Worm (Caenorhabditis elegans) whole organism, L4 larva: Measurements from ENCODE around the gene B0001.7.

Experiments
- F10B5.3 ChIP-seq: sonication (generic microtip); optimal IDR thresholded peaks from 2 replicates; lab custom pipeline; 2016; ENCODE audit warnings: mild to moderate bottlenecking, missing genetic modification characterization, missing compliant biosample characterization
- F49E8.2 ChIP-seq: sonication (generic microtip); optimal IDR thresholded peaks from 2 replicates; lab custom pipeline; 2016; ENCODE audit warnings: missing compliant biosample characterization, mild to moderate bottlenecking, missing genetic modification characterization, borderline replicate concordance
- T26A8.4 ChIP-seq: fragments of 200-800 bp; sonication (Bioruptor generic); IDR thresholded peaks from 2 replicates; pipeline ENCODE4 v1.3.6; 2022; ENCODE audit warnings: missing genetic modification characterization, missing compliant biosample characterization
- Y5F2A.4 ChIP-seq: fragments of 200-800 bp; sonication (Bioruptor generic); optimal IDR thresholded peaks from 2 replicates; lab custom pipeline; 2018; ENCODE audit warnings: mild to moderate bottlenecking, missing genetic modification characterization, missing compliant biosample characterization
- aha-1 ChIP-seq: fragments of 150-350 bp; peaks from one replicate; lab custom pipeline; 2014; ENCODE audit warnings: missing biosample characterization, missing genetic modification characterization
- ama-1 ChIP-seq: fragments of 150-350 bp; optimal IDR thresholded peaks from 2 replicates; lab custom pipeline; 2014; ENCODE audit warnings: inconsistent platforms, mixed read lengths
- arid-1 ChIP-seq: fragments of 200-800 bp; sonication (Bioruptor generic); conservative IDR thresholded peaks from 2 replicates; pipeline ENCODE4 v1.3.6; 2022; ENCODE audit warnings: missing genetic modification reagents, missing genetic modification characterization, missing compliant biosample characterization
- ceh-28 ChIP-seq: fragments of 150-350 bp; optimal IDR thresholded peaks from 2 replicates; lab custom pipeline; 2014; ENCODE audit warnings: missing biosample characterization, missing genetic modification reagents, missing genetic modification characterization
- ceh-44 ChIP-seq: fragments of 200-800 bp; sonication (Bioruptor generic); IDR thresholded peaks from 2 replicates; pipeline ENCODE4 v1.3.6; 2022; ENCODE audit warnings: missing genetic modification reagents, missing genetic modification characterization, missing compliant biosample characterization
- ceh-82 ChIP-seq: sonication (generic microtip); optimal IDR thresholded peaks from 2 replicates; lab custom pipeline; 2017; ENCODE audit warnings: missing biosample characterization, missing genetic modification characterization
- cey-2 ChIP-seq: sonication (generic microtip); optimal IDR thresholded peaks from 3 replicates; lab custom pipeline; 2017; ENCODE audit warnings: missing genetic modification characterization, mild to moderate bottlenecking, missing compliant biosample characterization, antibody characterized with exemption, borderline replicate concordance; ENCODE audit not compliant: insufficient read depth
- dmd-8 ChIP-seq: fragments of 200-800 bp; sonication (Bioruptor generic); IDR thresholded peaks from 2 replicates; pipeline ENCODE4 v1.3.6; 2022; ENCODE audit warnings: missing genetic modification characterization, missing compliant biosample characterization
- dmd-9 ChIP-seq: fragments of 200-800 bp; sonication (Bioruptor generic); IDR thresholded peaks from 2 replicates; pipeline ENCODE4 v1.3.6; 2022; ENCODE audit warnings: missing genetic modification reagents, missing genetic modification characterization, missing compliant biosample characterization
- duxl-1 ChIP-seq: sonication (generic microtip); optimal IDR thresholded peaks from 2 replicates; lab custom pipeline; 2016; ENCODE audit warnings: mild to moderate bottlenecking, missing genetic modification characterization, moderate library complexity, missing compliant biosample characterization; ENCODE audit not compliant: poor library complexity
- dve-1 ChIP-seq: sonication (generic microtip); optimal IDR thresholded peaks from 2 replicates; lab custom pipeline; 2017; ENCODE audit warnings: antibody characterized with exemption, mild to moderate bottlenecking, missing genetic modification characterization, missing compliant biosample characterization; ENCODE audit not compliant: insufficient read depth
- egl-27 ChIP-seq: sonication (generic microtip); optimal IDR thresholded peaks from 3 replicates; lab custom pipeline; 2017; ENCODE audit warnings: missing biosample characterization, missing genetic modification reagents, missing genetic modification characterization
- egl-43 ChIP-seq: fragments of 200-800 bp; sonication (Bioruptor generic); IDR thresholded peaks from 2 replicates; pipeline ENCODE4 v1.3.6; 2022; ENCODE audit warnings: missing genetic modification reagents, missing genetic modification characterization, missing compliant biosample characterization
- hif-1 ChIP-seq, 2 experiments: sonication (generic microtip); optimal IDR thresholded peaks; 2 replicates each; lab custom pipeline; 2016 to 2017; ENCODE audit warnings: missing compliant biosample characterization in 2 of 2, missing genetic modification characterization in 2 of 2, missing genetic modification reagents in 2 of 2, missing genotype in 2 of 2, mild to moderate bottlenecking in 1 of 2
- hlh-11 ChIP-seq: fragments of 200-800 bp; sonication (Bioruptor generic); optimal IDR thresholded peaks from 2 replicates; lab custom pipeline; 2018; ENCODE audit warnings: mild to moderate bottlenecking, missing genetic modification characterization, missing compliant biosample characterization
- hlh-30 ChIP-seq: sonication (generic microtip); optimal IDR thresholded peaks from 2 replicates; lab custom pipeline; 2017; ENCODE audit warnings: antibody characterized with exemption, mild to moderate bottlenecking, missing genetic modification characterization, missing compliant biosample characterization; ENCODE audit not compliant: insufficient read depth
- hmg-1.1 ChIP-seq: fragments of 200-800 bp; sonication (Bioruptor generic); IDR thresholded peaks from 2 replicates; pipeline ENCODE4 v1.3.6; 2022; ENCODE audit warnings: missing genetic modification reagents, missing genetic modification characterization, missing compliant biosample characterization
- lim-7 ChIP-seq: fragments of 200-800 bp; sonication (Bioruptor generic); IDR thresholded peaks from 2 replicates; pipeline ENCODE4 v1.3.6; 2022; ENCODE audit warnings: missing genetic modification characterization, missing compliant biosample characterization
- lin-13 ChIP-seq: fragments of 150-350 bp; optimal IDR thresholded peaks from 2 replicates; lab custom pipeline; 2014; ENCODE audit warnings: missing biosample characterization, missing genetic modification reagents, missing genetic modification characterization
- lsy-2 ChIP-seq, 2 experiments: fragments of 150-350 bp in 1 of 2; sonication (generic microtip) in 1 of 2; optimal IDR thresholded peaks; 2 replicates each; lab custom pipeline; 2014 to 2017; ENCODE audit warnings: missing biosample characterization in 2 of 2, missing genetic modification characterization in 2 of 2
- mes-2 ChIP-seq: sonication (generic microtip); optimal IDR thresholded peaks from 2 replicates; lab custom pipeline; 2016; ENCODE audit warnings: missing genotype, mild to moderate bottlenecking, missing genetic modification characterization, missing compliant biosample characterization; ENCODE audit not compliant: poor library complexity, severe bottlenecking
- mxl-2 ChIP-seq: fragments of 200-800 bp; sonication (Bioruptor generic); conservative IDR thresholded peaks from 2 replicates; pipeline ENCODE4 v1.3.6; 2022; ENCODE audit warnings: missing genetic modification reagents, missing genetic modification characterization, missing compliant biosample characterization
- mxl-3 ChIP-seq: fragments of 200-800 bp; sonication (Bioruptor generic); optimal IDR thresholded peaks from 2 replicates; lab custom pipeline; 2018; ENCODE audit warnings: mild to moderate bottlenecking, missing genetic modification characterization, missing compliant biosample characterization
- nhr-10 ChIP-seq: fragments of 150-350 bp; optimal IDR thresholded peaks from 2 replicates; lab custom pipeline; 2014; ENCODE audit warnings: missing biosample characterization, missing genetic modification characterization
- nhr-111 ChIP-seq: fragments of 200-800 bp; sonication (Bioruptor generic); optimal IDR thresholded peaks from 2 replicates; lab custom pipeline; 2018; ENCODE audit warnings: mild to moderate bottlenecking, missing genetic modification characterization, missing compliant biosample characterization
- nhr-25 ChIP-seq: sonication (generic microtip); optimal IDR thresholded peaks from 2 replicates; lab custom pipeline; 2017; ENCODE audit warnings: missing genetic modification characterization, mild to moderate bottlenecking, missing compliant biosample characterization, antibody characterized with exemption, moderate library complexity, borderline replicate concordance; ENCODE audit not compliant: insufficient read depth
- nhr-6 ChIP-seq: fragments of 150-350 bp; optimal IDR thresholded peaks from 2 replicates; lab custom pipeline; 2014; ENCODE audit warnings: missing biosample characterization, missing genetic modification characterization
- nhr-76 ChIP-seq: fragments of 150-350 bp; optimal IDR thresholded peaks from 2 replicates; lab custom pipeline; 2014; ENCODE audit warnings: missing biosample characterization, missing genetic modification characterization
- pqm-1 ChIP-seq: sonication (generic microtip); optimal IDR thresholded peaks from 2 replicates; lab custom pipeline; 2017; ENCODE audit warnings: missing biosample characterization, missing genetic modification characterization
- saeg-2 ChIP-seq: fragments of 200-800 bp; sonication (Bioruptor generic); IDR thresholded peaks from 2 replicates; pipeline ENCODE4 v1.3.6; 2022; ENCODE audit warnings: missing genetic modification reagents, missing genetic modification characterization, missing compliant biosample characterization
- sdz-12 ChIP-seq: fragments of 200-800 bp; sonication (Bioruptor generic); optimal IDR thresholded peaks from 2 replicates; lab custom pipeline; 2018; ENCODE audit warnings: mild to moderate bottlenecking, missing genetic modification characterization, missing compliant biosample characterization
- set-16 ChIP-seq: fragments of 200-800 bp; sonication (Bioruptor generic); IDR thresholded peaks from 2 replicates; pipeline ENCODE4 v1.3.6; 2022; ENCODE audit warnings: missing genetic modification reagents, missing genetic modification characterization, missing compliant biosample characterization
- snpc-1.2 ChIP-seq: fragments of 200-800 bp; sonication (Bioruptor generic); IDR thresholded peaks from 2 replicates; pipeline ENCODE4 v1.3.6; 2022; ENCODE audit warnings: missing genetic modification reagents, missing genetic modification characterization, missing compliant biosample characterization
- spr-1 ChIP-seq: sonication (generic microtip); optimal IDR thresholded peaks from 2 replicates; lab custom pipeline; 2016; ENCODE audit warnings: mild to moderate bottlenecking, missing genetic modification characterization, missing compliant biosample characterization
- tra-1 ChIP-seq: fragments of 200-800 bp; sonication (Bioruptor generic); IDR thresholded peaks from 2 replicates; pipeline ENCODE4 v1.3.6; 2022; ENCODE audit warnings: missing genetic modification reagents, missing genetic modification characterization, missing compliant biosample characterization
- unc-39 ChIP-seq: sonication (generic microtip); optimal IDR thresholded peaks from 2 replicates; lab custom pipeline; 2017; ENCODE audit warnings: missing biosample characterization, missing genetic modification characterization
- unc-62 ChIP-seq, 3 experiments: fragments of 150-350 bp in 1 of 3; sonication (generic microtip); optimal IDR thresholded peaks in 2 of 3; peaks in 1 of 3; 1 replicate in 1 of 3; 2 replicates in 2 of 3; lab custom pipeline; 2014 to 2017; ENCODE audit warnings: missing biosample characterization in 3 of 3, missing genetic modification characterization in 3 of 3, missing genetic modification reagents in 3 of 3, missing genotype in 1 of 3
- zfp-3 ChIP-seq: fragments of 200-800 bp; sonication (Bioruptor generic); conservative IDR thresholded peaks from 2 replicates; pipeline ENCODE4 v1.3.6; 2022; ENCODE audit warnings: missing genetic modification reagents, missing genetic modification characterization, missing compliant biosample characterization
- ztf-7 ChIP-seq: fragments of 150-350 bp; optimal IDR thresholded peaks from 2 replicates; lab custom pipeline; 2014; ENCODE audit warnings: missing biosample characterization, missing genetic modification characterization

B0001.7 gene

ce11 chrIV:12165432-12166078, 11.5 kb upstream of the B0001.7 start (continued):
- TF ChIP-seq dmd-8 (GFP tag; lab: Robert Waterston, UW) (no peak), cey-2 (tag; lab: Kevin White, UChicago) (no peak), lsy-2 (tag; optimal IDR thresholded peaks at IDR 0.05; lab: Kevin White, UChicago) (no peak), pqm-1 (tag; lab: Kevin White, UChicago) (peak; percentile 13), nhr-25 (tag; lab: Kevin White, UChicago) (no peak), duxl-1 (no peak), F49E8.2 (tag; lab: Kevin White, UChicago) (no peak), dve-1 (tag; lab: Kevin White, UChicago) (no peak), hif-1 (tag; optimal IDR thresholded peaks at IDR 0.05; lab: Kevin White, UChicago) (no peak), nhr-111 (no peak), arid-1 (GFP tag; lab: Robert Waterston, UW) (no peak), ztf-7 (tag; lab: Kevin White, UChicago) (no peak), sdz-12 (no peak), zfp-3 (GFP tag; lab: Robert Waterston, UW) (no peak), dmd-9 (GFP tag; lab: Robert Waterston, UW) (no peak), spr-1 (tag; lab: Kevin White, UChicago) (no peak), F10B5.3 (tag; lab: Kevin White, UChicago) (no peak), T26A8.4 (GFP tag; lab: Robert Waterston, UW) (no peak), egl-43 (no peak), egl-27 (tag; lab: Kevin White, UChicago) (no peak), lim-7 (GFP tag; lab: Robert Waterston, UW) (no peak), hlh-30 (tag; lab: Kevin White, UChicago) (no peak), mxl-2 (no peak)

ce11 chrIV:12162732-12163131, 8.7 kb upstream of the B0001.7 start:
- TF ChIP-seq ama-1 (lab: Kevin White, UChicago): no peak
- no peak for TF ChIP-seq Y5F2A.4
- peak; percentile 94 for TF ChIP-seq aha-1 (tag; lab: Kevin White, UChicago)

ce11 chrIV:12160421-12160820, 6.4 kb upstream of the B0001.7 start:
- peak; percentile 96 for TF ChIP-seq aha-1 (tag; lab: Kevin White, UChicago)
- TF ChIP-seq tra-1 (GFP tag; lab: Robert Waterston, UW): no peak
- TF ChIP-seq nhr-10: no peak
- TF ChIP-seq nhr-76 (tag; lab: Kevin White, UChicago): no peak
- no peak for TF ChIP-seq unc-62 (GFP tag; optimal IDR thresholded peaks at IDR 0.05 in 1 of 2; lab: Kevin White, UChicago)
- TF ChIP-seq unc-62 (tag; optimal IDR thresholded peaks at IDR 0.05; lab: Kevin White, UChicago): no peak

- TF ChIP-seq ceh-82 (tag; lab: Kevin White, UChicago): no peak
- no peak for TF ChIP-seq lin-13
- no peak for TF ChIP-seq Y5F2A.4
- no peak for TF ChIP-seq mxl-2
- TF ChIP-seq dmd-8 (GFP tag; lab: Robert Waterston, UW): no peak
- no peak for TF ChIP-seq tra-1 (GFP tag; lab: Robert Waterston, UW)
- TF ChIP-seq nhr-6 (tag; lab: Kevin White, UChicago): peak; percentile 20
- TF ChIP-seq mes-2 (tag; lab: Kevin White, UChicago): peak; percentile 6
- no peak for TF ChIP-seq nhr-10
- TF ChIP-seq spr-1 (tag; lab: Kevin White, UChicago): no peak
- no peak for TF ChIP-seq ceh-28
- TF ChIP-seq hlh-30 (tag; lab: Kevin White, UChicago): no peak
- TF ChIP-seq ama-1 (lab: Kevin White, UChicago): no peak
- TF ChIP-seq hlh-11 (tag; lab: Kevin White, UChicago): no peak
- TF ChIP-seq set-16 (GFP tag; lab: Robert Waterston, UW): no peak
- TF ChIP-seq hmg-1.1 (GFP tag; lab: Robert Waterston, UW): 0 out of 2 replicates have a peak, but pooled peaks have one; percentile 29
- TF ChIP-seq ceh-44 (GFP tag; lab: Robert Waterston, UW): no peak
- no peak for TF ChIP-seq unc-39
- TF ChIP-seq mxl-3 (GFP tag; lab: Kevin White, UChicago): peak; percentile 25
- no peak for TF ChIP-seq snpc-1.2 (GFP tag; lab: Robert Waterston, UW)
- TF ChIP-seq saeg-2 (GFP tag; lab: Robert Waterston, UW): no peak
Measured at ce11 chrIV:12157915-12158314, 3.9 kb upstream of the B0001.7 start.
